Fruit fly (Drosophila melanogaster) S2 (cell line): ENCODE results near the gene mRpS14.

Experiments
- CG8478 ChIP-seq: fragments of >200 bp; optimal IDR thresholded peaks from 2 replicates; lab custom pipeline; 2018
- CTCF ChIP-seq, 2 experiments: fragments of >200 bp; optimal IDR thresholded peaks; 2 replicates each; lab custom pipeline; 2018

DNA sequence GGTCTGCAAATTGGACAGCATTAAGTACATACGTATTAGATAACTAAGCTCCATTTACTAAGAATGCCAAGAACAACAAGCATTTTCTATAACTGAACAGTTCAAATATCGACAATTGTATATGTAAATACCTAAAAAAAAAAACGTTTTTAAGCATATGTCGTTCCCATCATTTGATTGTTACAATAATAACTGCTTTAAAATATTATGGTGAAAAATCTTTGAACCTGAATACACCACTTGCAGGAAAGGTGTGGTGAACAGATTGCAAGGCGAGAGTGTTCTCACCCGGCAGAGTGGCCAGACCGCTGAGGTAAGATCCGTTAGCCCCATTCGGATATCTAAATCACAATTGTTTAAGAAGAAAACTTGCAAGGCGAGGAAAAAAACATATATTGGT is 5.3 kb downstream of the mRpS14 start, which contains the start of gene narya:
- TF ChIP-seq CG8478 (lab: Kevin White, UChicago) (no peak), CTCF (optimal IDR thresholded peaks at IDR 0.05; lab: Kevin White, UChicago) (no peak)
